Worm (Caenorhabditis elegans): Measurements from ENCODE around the gene C39D10.7.

DNA sequence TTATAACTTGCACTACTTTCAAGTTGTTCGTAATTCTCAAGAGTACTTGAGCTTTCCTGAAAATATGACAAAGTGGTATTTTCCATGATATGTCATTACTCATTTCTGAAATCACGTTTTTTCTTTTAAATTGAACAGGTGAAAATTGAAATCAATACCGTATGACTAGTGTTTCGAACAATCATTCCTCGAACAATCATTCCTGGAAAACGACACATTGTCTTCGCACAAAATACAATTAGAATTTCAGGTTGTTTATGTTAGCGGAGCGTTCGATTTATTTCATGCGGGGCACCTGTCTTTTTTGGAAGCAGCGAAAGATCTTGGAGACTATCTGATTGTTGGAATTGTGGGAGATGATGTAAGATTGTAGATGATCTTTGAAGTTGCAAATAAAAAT is 27.5 kb downstream of the C39D10.7 start:
- TF ChIP-seq dmd-4 (tag; optimal IDR thresholded peaks at IDR 0.05) (no peak), mdl-1 (tag; optimal IDR thresholded peaks at IDR 0.05) (no peak), lin-39 (tag; optimal IDR thresholded peaks at IDR 0.05) (no peak), skn-1 (tag; optimal IDR thresholded peaks at IDR 0.05) (no peak), nhr-21 (tag; optimal IDR thresholded peaks at IDR 0.05) (no peak), nhr-11 (tag; optimal IDR thresholded peaks at IDR 0.05) (no peak), snpc-4 (tag; optimal IDR thresholded peaks at IDR 0.05) (no peak), nhr-23 (tag; optimal IDR thresholded peaks at IDR 0.05) (no peak)
